Fruit fly (Drosophila melanogaster) whole organism, embryonic: ENCODE measurements around the gene CG31099.
A peak's percentile ranks its signal among the peaks of the same experiment; 100 is the strongest.

Source experiments
- Ada2b ChIP-seq: fragments of 200-800 bp; sonication (Bioruptor generic); IDR thresholded peaks from 2 replicates; pipeline ENCODE4 v1.3.6; 2022; ENCODE audit warnings: missing biosample characterization, missing genetic modification characterization
- Aef1 ChIP-seq: fragments of 200-800 bp; sonication (Bioruptor generic); IDR thresholded peaks from 3 replicates; pipeline ENCODE4 v1.3.6; 2022; ENCODE audit warnings: missing biosample characterization, missing genetic modification characterization
- Atf3 ChIP-seq: fragments of 200-800 bp; sonication (Bioruptor generic); optimal IDR thresholded peaks from 3 replicates; lab custom pipeline; 2016; ENCODE audit warnings: missing biosample characterization, missing genetic modification characterization
- Bteb2 ChIP-seq: fragments of 200-800 bp; sonication (Bioruptor generic); optimal IDR thresholded peaks from 2 replicates; lab custom pipeline; 2016; ENCODE audit warnings: missing biosample characterization, missing genetic modification characterization
- CG10959 ChIP-seq: fragments of 200-800 bp; sonication (Bioruptor generic); IDR thresholded peaks from 2 replicates; pipeline ENCODE4 v1.3.6; 2022; ENCODE audit warnings: missing biosample characterization, missing genetic modification characterization
- CG11723 ChIP-seq: fragments of 200-800 bp; sonication (Bioruptor generic); optimal IDR thresholded peaks from 2 replicates; lab custom pipeline; 2017; ENCODE audit warnings: missing biosample characterization, mild to moderate bottlenecking, missing genetic modification characterization
- CG12769 ChIP-seq: fragments of 200-800 bp; sonication (Bioruptor generic); optimal IDR thresholded peaks from 2 replicates; lab custom pipeline; 2019; ENCODE audit warnings: missing biosample characterization, mild to moderate bottlenecking, missing genetic modification characterization, moderate library complexity
- CG13287 ChIP-seq: fragments of 200-800 bp; sonication (Bioruptor generic); IDR thresholded peaks from 2 replicates; pipeline ENCODE4 v1.3.6; 2022; ENCODE audit warnings: missing biosample characterization, missing genetic modification characterization; ENCODE audit not compliant: partially characterized antibody
- CG14667 ChIP-seq: fragments of 200-800 bp; sonication (Bioruptor generic); IDR thresholded peaks from 2 replicates; pipeline ENCODE4 v1.3.6; 2022; ENCODE audit warnings: missing biosample characterization, missing genetic modification characterization
- CG14860 ChIP-seq: fragments of 200-800 bp; sonication (Bioruptor generic); IDR thresholded peaks from 3 replicates; pipeline ENCODE4 v1.3.6; 2022; ENCODE audit warnings: missing biosample characterization, missing genetic modification characterization; ENCODE audit not compliant: partially characterized antibody
- CG18619 ChIP-seq: fragments of 200-800 bp; sonication (Bioruptor generic); optimal IDR thresholded peaks from 3 replicates; lab custom pipeline; 2017; ENCODE audit warnings: missing biosample characterization, mild to moderate bottlenecking, missing genetic modification characterization
- CG3838 ChIP-seq: fragments of 200-800 bp; sonication (Bioruptor generic); optimal IDR thresholded peaks from 3 replicates; lab custom pipeline; 2016; ENCODE audit warnings: missing biosample characterization, missing genetic modification characterization
- CG43689 ChIP-seq: fragments of 200-800 bp; sonication (Bioruptor generic); IDR thresholded peaks from 2 replicates; pipeline ENCODE4 v1.3.6; 2022; ENCODE audit warnings: missing biosample characterization, missing genetic modification characterization
- CG4617 ChIP-seq: fragments of 200-800 bp; sonication (Bioruptor generic); optimal IDR thresholded peaks from 3 replicates; lab custom pipeline; 2016; ENCODE audit warnings: missing biosample characterization, missing genetic modification characterization, borderline replicate concordance
- CG6765 ChIP-seq: fragments of 200-800 bp; sonication (Bioruptor generic); optimal IDR thresholded peaks from 3 replicates; lab custom pipeline; 2017; ENCODE audit warnings: missing biosample characterization, mild to moderate bottlenecking, missing genetic modification characterization
- CG6791 ChIP-seq: fragments of 200-800 bp; sonication (Bioruptor generic); IDR thresholded peaks from 3 replicates; pipeline ENCODE4 v1.3.6; 2022; ENCODE audit warnings: missing biosample characterization, missing genetic modification characterization; ENCODE audit not compliant: partially characterized antibody
- CG7372 ChIP-seq: fragments of 200-800 bp; sonication (Bioruptor generic); IDR thresholded peaks from 2 replicates; pipeline ENCODE4 v1.3.6; 2022; ENCODE audit warnings: missing biosample characterization, missing genetic modification characterization
- Dll ChIP-seq: fragments of 200-800 bp; sonication (Bioruptor generic); IDR thresholded peaks from 4 replicates; pipeline ENCODE4 v1.3.6; 2022; ENCODE audit warnings: missing biosample characterization, missing genetic modification characterization; ENCODE audit not compliant: partially characterized antibody
- Fer3 ChIP-seq: fragments of 200-800 bp; sonication (Bioruptor generic); optimal IDR thresholded peaks from 2 replicates; lab custom pipeline; 2018; ENCODE audit warnings: missing biosample characterization, mild to moderate bottlenecking, missing genetic modification characterization, moderate library complexity
- HHEX ChIP-seq: fragments of 200-800 bp; sonication (Bioruptor generic); optimal IDR thresholded peaks from 3 replicates; lab custom pipeline; 2017; ENCODE audit warnings: missing biosample characterization, mild to moderate bottlenecking, missing genetic modification characterization, missing genetic modification reagents
- HLH4C ChIP-seq: fragments of 200-800 bp; sonication (Bioruptor generic); IDR thresholded peaks from 3 replicates; pipeline ENCODE4 v1.3.6; 2022; ENCODE audit warnings: missing biosample characterization, missing genetic modification characterization; ENCODE audit not compliant: partially characterized antibody
- HLHmδ ChIP-seq: fragments of 200-800 bp; sonication (Bioruptor generic); optimal IDR thresholded peaks from 2 replicates; lab custom pipeline; 2018; ENCODE audit warnings: missing biosample characterization, mild to moderate bottlenecking, missing genetic modification characterization, moderate library complexity
- Hr78 ChIP-seq, 2 experiments: fragments of 200-800 bp in 1 of 2; fragments of >200 bp in 1 of 2; sonication (Bioruptor generic) in 1 of 2; optimal IDR thresholded peaks; 2 replicates each; lab custom pipeline; 2017 to 2019; ENCODE audit warnings: missing biosample characterization in 2 of 2, missing genetic modification characterization in 2 of 2, mild to moderate bottlenecking in 1 of 2, moderate library complexity in 1 of 2
- NFAT ChIP-seq: fragments of 200-800 bp; sonication (Bioruptor generic); IDR thresholded peaks from 2 replicates; pipeline ENCODE4 v1.3.6; 2022; ENCODE audit warnings: missing biosample characterization, missing genetic modification characterization
- Nf-YA ChIP-seq: fragments of 200-800 bp; sonication (Bioruptor generic); IDR thresholded peaks from 2 replicates; pipeline ENCODE4 v1.3.6; 2022; ENCODE audit warnings: missing biosample characterization, missing genetic modification characterization
- Oaz ChIP-seq: fragments of 200-800 bp; sonication (Bioruptor generic); IDR thresholded peaks from 2 replicates; pipeline ENCODE4 v1.3.6; 2022; ENCODE audit warnings: missing biosample characterization, missing genetic modification characterization
- Sry-β ChIP-seq: fragments of 200-800 bp; sonication (Bioruptor generic); optimal IDR thresholded peaks from 2 replicates; lab custom pipeline; 2018; ENCODE audit warnings: missing biosample characterization, mild to moderate bottlenecking, missing genetic modification characterization, moderate library complexity
- Taf1 ChIP-seq: fragments of 200-800 bp; sonication (Bioruptor generic); IDR thresholded peaks from 2 replicates; pipeline ENCODE4 v1.3.6; 2022; ENCODE audit warnings: missing biosample characterization, missing genetic modification characterization
- al ChIP-seq: fragments of 200-800 bp; sonication (Bioruptor generic); IDR thresholded peaks from 2 replicates; pipeline ENCODE4 v1.3.6; 2022; ENCODE audit warnings: missing biosample characterization, missing genetic modification characterization
- bcd ChIP-seq: fragments of 200-800 bp; sonication (Bioruptor generic); optimal IDR thresholded peaks from 2 replicates; lab custom pipeline; 2017; ENCODE audit warnings: missing biosample characterization, mild to moderate bottlenecking, missing genetic modification characterization
- cas ChIP-seq: fragments of 200-800 bp; sonication (Bioruptor generic); IDR thresholded peaks from 2 replicates; pipeline ENCODE4 v1.3.6; 2022; ENCODE audit warnings: missing biosample characterization, missing genetic modification characterization
- chn ChIP-seq: fragments of 200-800 bp; sonication (Bioruptor generic); optimal IDR thresholded peaks from 2 replicates; lab custom pipeline; 2016; ENCODE audit warnings: missing biosample characterization, missing genetic modification characterization
- disco-r ChIP-seq: fragments of 200-800 bp; sonication (Bioruptor generic); optimal IDR thresholded peaks from 2 replicates; lab custom pipeline; 2016; ENCODE audit warnings: missing biosample characterization, missing genetic modification characterization
- emc ChIP-seq: fragments of 200-800 bp; sonication (Bioruptor generic); optimal IDR thresholded peaks from 2 replicates; lab custom pipeline; 2016; ENCODE audit warnings: missing biosample characterization, missing genetic modification characterization
- eve ChIP-seq, 2 experiments: fragments of >200 bp; optimal IDR thresholded peaks; 2 replicates each; lab custom pipeline; 2017; ENCODE audit warnings: missing biosample characterization in 2 of 2, missing genetic modification characterization in 2 of 2
- fru ChIP-seq: fragments of >200 bp; optimal IDR thresholded peaks from 2 replicates; lab custom pipeline; 2017
- ftz-f1 ChIP-seq: fragments of 200-800 bp; sonication (Bioruptor generic); optimal IDR thresholded peaks from 2 replicates; lab custom pipeline; 2016; ENCODE audit warnings: missing biosample characterization, missing genetic modification characterization
- gcm ChIP-seq: fragments of 200-800 bp; sonication (Bioruptor generic); optimal IDR thresholded peaks from 2 replicates; lab custom pipeline; 2019; ENCODE audit warnings: missing biosample characterization, mild to moderate bottlenecking, missing genetic modification characterization, moderate library complexity
- grau ChIP-seq: fragments of 200-800 bp; optimal IDR thresholded peaks from 3 replicates; lab custom pipeline; 2019; ENCODE audit warnings: missing biosample characterization, mild to moderate bottlenecking, missing genetic modification characterization, moderate library complexity
- gsb-n ChIP-seq: fragments of 200-800 bp; sonication (Bioruptor generic); optimal IDR thresholded peaks from 3 replicates; lab custom pipeline; 2018; ENCODE audit warnings: missing biosample characterization, mild to moderate bottlenecking, missing genetic modification characterization
- hkb ChIP-seq, 2 experiments: fragments of 200-800 bp in 1 of 2; fragments of >200 bp in 1 of 2; sonication (Bioruptor generic) in 1 of 2; IDR thresholded peaks in 1 of 2; optimal IDR thresholded peaks in 1 of 2; 2 replicates each; pipeline versions ENCODE4 v1.3.6 to Lab custom; 2017 to 2022; ENCODE audit warnings: missing biosample characterization in 1 of 2, missing genetic modification characterization in 1 of 2
- hth ChIP-seq: fragments of >200 bp; optimal IDR thresholded peaks from 2 replicates; lab custom pipeline; 2017; ENCODE audit warnings: inconsistent platforms
- klu ChIP-seq: fragments of 200-800 bp; sonication (Bioruptor generic); IDR thresholded peaks from 2 replicates; pipeline ENCODE4 v1.3.6; 2022; ENCODE audit warnings: missing biosample characterization, missing genetic modification characterization
- lbe ChIP-seq: fragments of 200-800 bp; sonication (Bioruptor generic); optimal IDR thresholded peaks from 2 replicates; lab custom pipeline; 2016; ENCODE audit warnings: missing biosample characterization, mild to moderate bottlenecking, missing genetic modification characterization
- lola ChIP-seq, 3 experiments: fragments of >200 bp in 2 of 3; fragments of 200-800 bp in 1 of 3; sonication (Bioruptor generic) in 1 of 3; optimal IDR thresholded peaks; 2 replicates each; lab custom pipeline; 2017 to 2019; ENCODE audit warnings: missing biosample characterization in 3 of 3, missing genetic modification characterization in 3 of 3, mild to moderate bottlenecking in 1 of 3, moderate library complexity in 1 of 3
- nmo ChIP-seq: fragments of 200-800 bp; sonication (Bioruptor generic); optimal IDR thresholded peaks from 2 replicates; lab custom pipeline; 2018; ENCODE audit warnings: missing biosample characterization, mild to moderate bottlenecking, missing genetic modification characterization, moderate library complexity
- pb ChIP-seq: fragments of 200-800 bp; sonication (Bioruptor generic); optimal IDR thresholded peaks from 3 replicates; lab custom pipeline; 2016; ENCODE audit warnings: missing biosample characterization, missing genetic modification characterization
- pfk ChIP-seq: fragments of 200-800 bp; sonication (Bioruptor generic); optimal IDR thresholded peaks from 2 replicates; lab custom pipeline; 2018; ENCODE audit warnings: missing biosample characterization, mild to moderate bottlenecking, missing genetic modification characterization, moderate library complexity
- sima ChIP-seq: fragments of 200-800 bp; sonication (Bioruptor generic); optimal IDR thresholded peaks from 2 replicates; lab custom pipeline; 2016; ENCODE audit warnings: missing biosample characterization, missing genetic modification characterization
- slou ChIP-seq: fragments of 200-800 bp; sonication (Bioruptor generic); optimal IDR thresholded peaks from 3 replicates; lab custom pipeline; 2016; ENCODE audit warnings: missing biosample characterization, missing genetic modification characterization
- zen2 ChIP-seq: fragments of 200-800 bp; sonication (Bioruptor generic); IDR thresholded peaks from 3 replicates; pipeline ENCODE4 v1.3.6; 2022; ENCODE audit warnings: missing biosample characterization, missing genetic modification characterization; ENCODE audit not compliant: partially characterized antibody

Gene CG31099

dm6 chr3R:25292864-25293284 is 17.9 kb downstream of the CG31099 start, which contains the start of gene CG31098 (continued):
- peak in 1 of 2 experiments; percentile 18 for TF ChIP-seq eve (GFP tag; optimal IDR thresholded peaks at IDR 0.05; lab: Kevin White, UChicago)
- TF ChIP-seq ftz-f1 (GFP tag; lab: Kevin White, UChicago) = no peak
- no peak for TF ChIP-seq hkb (optimal IDR thresholded peaks at IDR 0.05; lab: Kevin White, UChicago)
- no peak; the same call in none of the 2 replicates for TF ChIP-seq hkb (GFP tag; IDR thresholded peaks at IDR 0.05; lab: Robert Waterston, UW)
- no peak for TF ChIP-seq HHEX (GFP tag; lab: Kevin White, UChicago)
- no peak for TF ChIP-seq HLHmδ (GFP tag; lab: Kevin White, UChicago)
- TF ChIP-seq HLH4C = no peak
- TF ChIP-seq Dll (GFP tag; lab: Robert Waterston, UW) = no peak
- peak; percentile 52 for TF ChIP-seq CG6765 (GFP tag; lab: Kevin White, UChicago)
- no peak for TF ChIP-seq Nf-YA (GFP tag; lab: Robert Waterston, UW)
- no peak for TF ChIP-seq CG4617 (GFP tag; lab: Kevin White, UChicago)
- TF ChIP-seq cas = no peak
- no peak for TF ChIP-seq klu (GFP tag; lab: Robert Waterston, UW)
- no peak for TF ChIP-seq gsb-n (tag; lab: Kevin White, UChicago)
- no peak for TF ChIP-seq Oaz
- TF ChIP-seq fru (lab: Kevin White, UChicago) = no peak
- TF ChIP-seq slou = no peak
- TF ChIP-seq Taf1 (GFP tag; lab: Robert Waterston, UW) = no peak
- no peak for TF ChIP-seq gcm
- TF ChIP-seq CG14667 (GFP tag; lab: Robert Waterston, UW) = no peak
- peak; percentile 39 for TF ChIP-seq CG12769 (tag; lab: Kevin White, UChicago)
- no peak for TF ChIP-seq sima (GFP tag; lab: Kevin White, UChicago)
- TF ChIP-seq disco-r (GFP tag; lab: Kevin White, UChicago) = no peak
- TF ChIP-seq zen2 (GFP tag; lab: Robert Waterston, UW) = no peak
- TF ChIP-seq chn (GFP tag; lab: Kevin White, UChicago) = no peak
- TF ChIP-seq emc (GFP tag; lab: Kevin White, UChicago) = no peak
- no peak for TF ChIP-seq Fer3 (tag; lab: Kevin White, UChicago)
- no peak for TF ChIP-seq Bteb2 (GFP tag; lab: Kevin White, UChicago)
- no peak for TF ChIP-seq CG14860 (GFP tag; lab: Robert Waterston, UW)
- peak; percentile 84 for TF ChIP-seq grau
- TF ChIP-seq CG43689 = no peak
- TF ChIP-seq pb = no peak
- no peak for TF ChIP-seq al (GFP tag; lab: Robert Waterston, UW)
- TF ChIP-seq Sry-β (GFP tag; lab: Kevin White, UChicago) = no peak
- no peak for TF ChIP-seq CG6791 (GFP tag; lab: Robert Waterston, UW)
- no peak for TF ChIP-seq CG3838
- TF ChIP-seq CG10959 = no peak
- TF ChIP-seq Hr78 (GFP tag; optimal IDR thresholded peaks at IDR 0.05; lab: Kevin White, UChicago) = no peak
- TF ChIP-seq Atf3 = no peak
- TF ChIP-seq CG7372 (GFP tag; lab: Robert Waterston, UW) = no peak
- peak; percentile 63; the same call in 1 of the 2 replicates for TF ChIP-seq CG13287 (GFP tag; lab: Robert Waterston, UW)
- TF ChIP-seq bcd = no peak
- TF ChIP-seq CG11723 (GFP tag; lab: Kevin White, UChicago) = no peak
- TF ChIP-seq CG18619 (GFP tag; lab: Kevin White, UChicago) = no peak
- TF ChIP-seq pfk (GFP tag; lab: Kevin White, UChicago) = peak; percentile 47
- no peak for TF ChIP-seq hth (lab: Kevin White, UChicago)
- TF ChIP-seq Aef1 (GFP tag; lab: Robert Waterston, UW) = no peak
- no peak for TF ChIP-seq lbe (GFP tag; lab: Kevin White, UChicago)
- TF ChIP-seq Ada2b (GFP tag; lab: Robert Waterston, UW) = no peak
- TF ChIP-seq NFAT (GFP tag; lab: Robert Waterston, UW) = no peak
- TF ChIP-seq nmo (GFP tag; lab: Kevin White, UChicago) = no peak
- TF ChIP-seq lola (GFP tag; optimal IDR thresholded peaks at IDR 0.05; lab: Kevin White, UChicago) = no peak
